Fruit fly (Drosophila melanogaster) whole organism, adult: Measurements from ENCODE around the gene CG13894.
A peak's percentile ranks its signal among the peaks of the same experiment; 100 is the strongest.

Experiments
- CG11617 ChIP-seq: fragments of 200-800 bp; sonication (Bioruptor generic); optimal IDR thresholded peaks from 2 replicates; lab custom pipeline; 2017; ENCODE audit warnings: mild to moderate bottlenecking, missing biosample characterization, missing genetic modification reagents, missing genetic modification characterization
- CG12768 ChIP-seq: fragments of 200-800 bp; sonication (Bioruptor generic); optimal IDR thresholded peaks from 2 replicates; lab custom pipeline; 2017; ENCODE audit warnings: missing biosample characterization, missing genetic modification characterization, mild to moderate bottlenecking, moderate library complexity, missing genetic modification reagents
- CG14711 ChIP-seq: fragments of 200-800 bp; sonication (Bioruptor generic); optimal IDR thresholded peaks from 2 replicates; lab custom pipeline; 2018; ENCODE audit warnings: missing biosample characterization, mild to moderate bottlenecking, missing genetic modification characterization, moderate library complexity
- CG1620 ChIP-seq: fragments of 200-800 bp; sonication (Bioruptor generic); optimal IDR thresholded peaks from 2 replicates; lab custom pipeline; 2016; ENCODE audit warnings: missing biosample characterization, missing genetic modification characterization
- CG33017 ChIP-seq: fragments of 200-800 bp; sonication (Bioruptor generic); optimal IDR thresholded peaks from 2 replicates; lab custom pipeline; 2018; ENCODE audit warnings: missing biosample characterization, mild to moderate bottlenecking, missing genetic modification characterization, moderate library complexity
- CG5204 ChIP-seq: fragments of 200-800 bp; sonication (Bioruptor generic); optimal IDR thresholded peaks from 2 replicates; lab custom pipeline; 2016; ENCODE audit warnings: missing biosample characterization, missing genetic modification characterization
- CG7045 ChIP-seq: fragments of 200-800 bp; sonication (Bioruptor generic); optimal IDR thresholded peaks from 2 replicates; lab custom pipeline; 2017; ENCODE audit warnings: missing biosample characterization, mild to moderate bottlenecking, missing genetic modification characterization
- CG7101 ChIP-seq: fragments of 200-800 bp; sonication (Bioruptor generic); optimal IDR thresholded peaks from 2 replicates; lab custom pipeline; 2018; ENCODE audit warnings: missing biosample characterization, mild to moderate bottlenecking, missing genetic modification characterization, moderate library complexity
- Clk ChIP-seq: fragments of 200-800 bp; sonication (Bioruptor generic); optimal IDR thresholded peaks from 2 replicates; lab custom pipeline; 2017; ENCODE audit warnings: missing biosample characterization, missing genetic modification characterization
- Crg-1 ChIP-seq: fragments of 200-800 bp; sonication (Bioruptor generic); optimal IDR thresholded peaks from 2 replicates; lab custom pipeline; 2016; ENCODE audit warnings: missing biosample characterization, missing genetic modification characterization
- Hr96 ChIP-seq: fragments of 200-800 bp; sonication (Bioruptor generic); optimal IDR thresholded peaks from 2 replicates; lab custom pipeline; 2016; ENCODE audit warnings: missing biosample characterization, missing genetic modification characterization
- Mnt ChIP-seq: fragments of 200-800 bp; sonication (Bioruptor generic); optimal IDR thresholded peaks from 2 replicates; lab custom pipeline; 2016; ENCODE audit warnings: missing biosample characterization, mild to moderate bottlenecking, missing genetic modification characterization
- bab1 ChIP-seq: fragments of 200-800 bp; sonication (Bioruptor generic); optimal IDR thresholded peaks from 3 replicates; lab custom pipeline; 2019; ENCODE audit warnings: missing biosample characterization, mild to moderate bottlenecking, missing genetic modification characterization, moderate library complexity
- cic ChIP-seq: fragments of 200-800 bp; sonication (Bioruptor generic); optimal IDR thresholded peaks from 2 replicates; lab custom pipeline; 2017; ENCODE audit warnings: missing biosample characterization, mild to moderate bottlenecking, missing genetic modification characterization, moderate library complexity
- cnc ChIP-seq, 2 experiments: fragments of >200 bp; optimal IDR thresholded peaks; 2 replicates each; lab custom pipeline; 2017
- kay ChIP-seq: fragments of 200-800 bp; sonication (Bioruptor generic); peaks from one replicate; lab custom pipeline; 2016; ENCODE audit warnings: missing biosample characterization, missing genetic modification characterization, borderline replicate concordance
- ovo ChIP-seq: fragments of 200-800 bp; sonication (Bioruptor generic); optimal IDR thresholded peaks from 2 replicates; lab custom pipeline; 2016; ENCODE audit warnings: missing biosample characterization, missing genetic modification characterization
- pad ChIP-seq: fragments of 200-800 bp; sonication (Bioruptor generic); optimal IDR thresholded peaks from 3 replicates; lab custom pipeline; 2017; ENCODE audit warnings: missing biosample characterization, missing genetic modification characterization, mild to moderate bottlenecking, moderate library complexity, missing genetic modification reagents
- tj ChIP-seq: fragments of 200-800 bp; sonication (Bioruptor generic); optimal IDR thresholded peaks from 3 replicates; lab custom pipeline; 2017; ENCODE audit warnings: missing biosample characterization, mild to moderate bottlenecking, missing genetic modification characterization, moderate library complexity
- toe ChIP-seq: fragments of 200-800 bp; sonication (Bioruptor generic); optimal IDR thresholded peaks from 2 replicates; lab custom pipeline; 2016; ENCODE audit warnings: missing biosample characterization, missing genetic modification characterization

Gene CG13894

DNA sequence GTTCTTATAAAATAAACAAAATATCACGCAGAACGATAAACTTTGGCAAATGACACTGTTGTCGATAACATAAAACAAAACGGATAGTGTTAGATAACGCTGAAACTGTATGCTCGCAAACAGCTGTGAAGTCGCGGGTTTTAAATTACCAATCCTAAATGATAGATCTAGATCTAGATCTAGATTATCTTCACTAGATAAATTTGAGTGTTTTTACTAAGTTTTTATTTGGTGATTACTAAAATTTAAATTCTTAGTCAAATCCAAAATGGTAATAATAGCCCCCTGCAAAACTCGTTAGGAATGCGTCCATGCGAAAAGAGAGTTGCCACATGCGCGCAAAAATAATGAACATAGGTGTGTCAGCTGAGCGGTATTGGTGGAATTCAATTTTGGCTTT is 44.9 kb downstream of the CG13894 start, which contains the start of the genes MED30 and Rev1:
MED30 (minus strand) TSS at position 71 of the 400 bp plus-strand sequence.
Rev1 (plus strand) TSS at position 345 of the 400 bp plus-strand sequence.
- TF ChIP-seq Mnt (GFP tag; lab: Kevin White, UChicago) = peak; percentile 92
- TF ChIP-seq cnc (optimal IDR thresholded peaks at IDR 0.05; lab: Kevin White, UChicago) = no peak
- TF ChIP-seq bab1 (GFP tag; lab: Kevin White, UChicago) = peak; percentile 96
- no peak for TF ChIP-seq kay (GFP tag; lab: Kevin White, UChicago)
- TF ChIP-seq CG7045 = peak; percentile 92
- TF ChIP-seq CG12768 (GFP tag; lab: Kevin White, UChicago) = peak; percentile 93
- peak; percentile 97 for TF ChIP-seq toe (GFP tag; lab: Kevin White, UChicago)
- TF ChIP-seq pad (GFP tag; lab: Kevin White, UChicago) = peak; percentile 82
- TF ChIP-seq CG5204 (GFP tag; lab: Kevin White, UChicago) = peak; percentile 96
- peak; percentile 96 for TF ChIP-seq CG1620 (GFP tag; lab: Kevin White, UChicago)
- peak; percentile 94 for TF ChIP-seq Crg-1 (GFP tag; lab: Kevin White, UChicago)
- TF ChIP-seq CG11617 (GFP tag; lab: Kevin White, UChicago) = peak; percentile 91
- peak; percentile 77 for TF ChIP-seq ovo (GFP tag; lab: Kevin White, UChicago)
- peak; percentile 78 for TF ChIP-seq tj (GFP tag; lab: Kevin White, UChicago)
- peak; percentile 94 for TF ChIP-seq Hr96 (GFP tag; lab: Kevin White, UChicago)
- TF ChIP-seq CG7101 = peak; percentile 94
- TF ChIP-seq Clk (GFP tag; lab: Kevin White, UChicago) = peak; percentile 89
- TF ChIP-seq CG33017 (tag; lab: Kevin White, UChicago) = peak; percentile 91
- peak; percentile 74 for TF ChIP-seq cic (GFP tag; lab: Kevin White, UChicago)
- peak; percentile 94 for TF ChIP-seq CG14711 (tag; lab: Kevin White, UChicago)

DNA sequence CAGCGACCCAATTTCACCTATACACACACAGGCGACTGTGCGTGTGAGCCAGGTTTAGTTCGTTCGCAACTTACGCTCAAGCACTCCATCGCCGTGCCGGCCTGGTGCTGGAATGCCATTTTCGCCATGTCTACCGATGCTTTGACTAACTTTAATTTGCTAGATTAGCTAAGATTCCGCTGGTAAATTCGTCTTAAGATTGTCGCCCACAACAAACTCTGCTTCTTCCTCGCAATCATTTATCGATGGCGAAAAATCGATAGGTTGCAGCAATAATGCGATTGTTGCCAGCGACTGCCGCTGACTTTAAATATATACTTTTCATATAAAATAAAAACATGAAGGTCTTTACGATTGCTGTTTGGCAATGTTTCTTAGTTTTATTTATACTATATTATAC is 46.3 kb downstream of the CG13894 start, which contains the start of gene CG3402:
CG3402 (minus strand) TSS at position 245 of the 400 bp plus-strand sequence.
- no peak for TF ChIP-seq toe (GFP tag; lab: Kevin White, UChicago)
- TF ChIP-seq Clk (GFP tag; lab: Kevin White, UChicago) = no peak
- no peak for TF ChIP-seq kay (GFP tag; lab: Kevin White, UChicago)
- peak; percentile 60 for TF ChIP-seq bab1 (GFP tag; lab: Kevin White, UChicago)
- TF ChIP-seq Mnt (GFP tag; lab: Kevin White, UChicago) = peak; percentile 3
- TF ChIP-seq pad (GFP tag; lab: Kevin White, UChicago) = no peak
- TF ChIP-seq CG1620 (GFP tag; lab: Kevin White, UChicago) = no peak
- TF ChIP-seq ovo (GFP tag; lab: Kevin White, UChicago) = no peak
- TF ChIP-seq Crg-1 (GFP tag; lab: Kevin White, UChicago) = no peak

DNA sequence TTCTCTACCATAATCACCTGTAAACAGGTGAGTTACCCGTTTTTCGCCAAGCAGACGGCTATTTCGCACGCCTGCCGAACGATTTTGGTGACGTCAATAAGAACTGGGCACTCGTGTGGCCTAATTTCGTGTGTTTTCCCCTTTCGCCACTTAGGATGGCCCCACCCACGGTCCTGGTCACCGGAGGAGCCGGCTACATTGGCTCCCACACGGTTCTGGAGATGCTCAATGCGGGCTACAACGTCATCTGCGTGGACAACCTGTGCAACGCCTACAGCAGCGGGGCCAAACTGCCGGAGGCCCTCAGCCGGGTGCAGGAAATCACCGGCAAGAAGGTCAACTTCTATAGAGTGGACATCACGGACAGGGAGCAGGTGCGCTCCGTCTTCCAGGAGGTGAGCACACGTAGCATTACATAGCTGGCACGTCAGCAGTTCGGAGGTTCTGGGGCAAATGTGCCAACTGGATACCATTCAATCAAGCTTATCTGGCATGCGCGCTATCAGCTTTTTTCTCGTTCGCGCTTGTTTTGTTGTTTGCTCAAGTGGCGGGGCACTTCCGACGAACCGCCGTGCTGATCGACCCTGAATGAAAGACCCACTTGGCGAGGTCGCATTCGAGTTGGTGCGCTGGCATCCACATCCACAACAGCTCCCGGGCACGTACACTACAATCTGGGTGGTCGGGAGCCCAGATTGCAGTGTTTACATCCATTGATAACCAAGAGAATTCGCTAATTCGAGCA is 49.7 kb downstream of the CG13894 start:
- TF ChIP-seq cic (GFP tag; lab: Kevin White, UChicago) (no peak), CG7101 (no peak), Mnt (GFP tag; lab: Kevin White, UChicago) (no peak), kay (GFP tag; lab: Kevin White, UChicago) (no peak), CG11617 (GFP tag; lab: Kevin White, UChicago) (no peak), bab1 (GFP tag; lab: Kevin White, UChicago) (no peak), CG7045 (no peak), Hr96 (GFP tag; lab: Kevin White, UChicago) (no peak), CG5204 (GFP tag; lab: Kevin White, UChicago) (no peak)

DNA sequence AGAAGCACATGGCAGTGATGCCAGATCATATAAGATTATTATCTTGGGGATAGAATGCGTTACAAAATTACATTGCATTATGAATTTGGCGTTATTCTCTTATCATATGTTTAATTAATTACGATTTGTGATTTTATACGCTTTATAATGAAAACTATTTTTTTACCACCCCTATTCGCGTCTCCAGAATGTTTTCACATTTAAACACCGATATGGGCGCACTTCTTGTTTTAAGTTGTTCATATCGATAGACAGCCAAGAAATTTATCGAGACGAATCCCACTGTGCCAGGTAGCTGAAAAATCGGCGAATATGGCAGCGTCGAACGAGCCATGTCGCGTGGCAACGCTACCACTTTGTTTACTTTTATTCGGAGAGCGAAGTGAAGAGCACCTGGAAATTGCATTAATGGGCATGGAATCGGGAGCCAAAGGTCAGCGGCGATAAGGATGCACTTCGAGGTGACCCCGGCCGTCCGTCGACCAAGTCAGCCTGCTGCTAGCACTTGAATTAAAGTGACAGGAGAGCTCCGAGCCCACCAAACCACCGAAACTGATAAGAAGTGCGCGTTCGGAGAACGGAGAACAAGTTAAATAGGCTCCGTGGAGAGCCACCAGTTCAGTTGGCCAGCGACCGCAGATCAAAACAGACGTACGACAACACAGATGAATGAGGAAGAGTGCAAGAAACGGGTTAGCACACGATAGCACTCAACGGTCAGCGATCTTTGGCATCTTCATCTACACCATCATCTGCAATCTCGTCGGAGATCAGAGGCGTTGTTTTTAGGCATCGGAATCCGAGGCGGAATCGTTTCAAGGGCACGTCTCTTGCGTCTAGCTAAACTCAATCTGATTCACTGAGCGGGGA is 50.6 kb downstream of the CG13894 start, which contains the start of gene Gale:
Gale (plus strand) TSS at position 401 of the 870 bp plus-strand sequence.
- TF ChIP-seq CG33017 (tag; lab: Kevin White, UChicago) (peak; percentile 23), Mnt (GFP tag; lab: Kevin White, UChicago) (peak; percentile 66), CG7101 (no peak), kay (GFP tag; lab: Kevin White, UChicago) (no peak), tj (GFP tag; lab: Kevin White, UChicago) (no peak), Clk (GFP tag; lab: Kevin White, UChicago) (no peak), toe (GFP tag; lab: Kevin White, UChicago) (peak; percentile 66), CG12768 (GFP tag; lab: Kevin White, UChicago) (peak; percentile 34), cic (GFP tag; lab: Kevin White, UChicago) (peak; percentile 60)

DNA sequence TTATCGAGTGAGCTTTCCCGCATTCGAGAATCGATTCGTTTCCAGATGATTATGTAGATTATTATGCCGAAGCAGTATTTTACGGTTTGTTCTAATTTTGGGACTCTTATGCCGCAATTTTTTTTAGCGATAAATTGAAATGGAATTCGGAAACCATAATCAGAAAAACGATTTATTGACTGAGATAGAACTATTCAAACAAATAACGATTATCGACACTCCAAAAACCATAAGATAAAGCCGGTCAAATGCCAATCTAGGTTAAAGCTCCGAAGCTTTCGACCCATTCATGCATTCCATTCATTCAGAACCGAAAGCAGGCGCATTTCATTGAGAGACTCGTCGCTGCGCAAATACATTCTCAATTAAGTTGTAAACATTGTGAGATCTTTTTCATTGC is 51.4 kb downstream of the CG13894 start:
- peak; percentile 54 for TF ChIP-seq cic (GFP tag; lab: Kevin White, UChicago)
- TF ChIP-seq Crg-1 (GFP tag; lab: Kevin White, UChicago) = no peak
